Fruit fly (Drosophila melanogaster) whole organism, prepupa: ENCODE measurements around the gene rsh.
A peak's percentile ranks its signal among the peaks of the same experiment; 100 is the strongest.

Experiments
- Blimp-1 ChIP-seq: fragments of 200-800 bp; sonication (Bioruptor generic); optimal IDR thresholded peaks from 3 replicates; lab custom pipeline; 2017; ENCODE audit warnings: missing biosample characterization, missing genetic modification characterization, mild to moderate bottlenecking, moderate library complexity, missing genetic modification reagents
- CG10631 ChIP-seq: fragments of 200-800 bp; sonication (Bioruptor generic); optimal IDR thresholded peaks from 2 replicates; lab custom pipeline; 2016; ENCODE audit warnings: missing biosample characterization, missing genetic modification characterization
- CG10669 ChIP-seq: fragments of 200-800 bp; sonication (Bioruptor generic); optimal IDR thresholded peaks from 3 replicates; lab custom pipeline; 2018; ENCODE audit warnings: missing biosample characterization, mild to moderate bottlenecking, missing genetic modification characterization, moderate library complexity
- CG11762 ChIP-seq: fragments of 200-800 bp; sonication (Bioruptor generic); optimal IDR thresholded peaks from 3 replicates; lab custom pipeline; 2016; ENCODE audit warnings: missing biosample characterization, missing genetic modification characterization; ENCODE audit not compliant: insufficient read depth
- CG11902 ChIP-seq: fragments of 200-800 bp; sonication (Bioruptor generic); optimal IDR thresholded peaks from 3 replicates; lab custom pipeline; 2016; ENCODE audit warnings: missing biosample characterization, missing genetic modification characterization
- CG1621 ChIP-seq: fragments of 200-800 bp; sonication (Bioruptor generic); optimal IDR thresholded peaks from 3 replicates; lab custom pipeline; 2018; ENCODE audit warnings: missing biosample characterization, mild to moderate bottlenecking, missing genetic modification characterization
- CG16779 ChIP-seq: fragments of 200-800 bp; sonication (Bioruptor generic); optimal IDR thresholded peaks from 3 replicates; lab custom pipeline; 2017; ENCODE audit warnings: missing biosample characterization, mild to moderate bottlenecking, missing genetic modification characterization
- CG31627 ChIP-seq: fragments of 200-800 bp; sonication (Bioruptor generic); optimal IDR thresholded peaks from 3 replicates; lab custom pipeline; 2016; ENCODE audit warnings: missing biosample characterization, missing genetic modification characterization
- CG32006 ChIP-seq: fragments of 200-800 bp; sonication (Bioruptor generic); optimal IDR thresholded peaks from 3 replicates; lab custom pipeline; 2017; ENCODE audit warnings: missing biosample characterization, mild to moderate bottlenecking, missing genetic modification characterization
- CG34406 ChIP-seq: fragments of 200-800 bp; sonication (Bioruptor generic); optimal IDR thresholded peaks from 3 replicates; lab custom pipeline; 2016; ENCODE audit warnings: missing biosample characterization, missing genetic modification characterization
- CG3919 ChIP-seq: fragments of 200-800 bp; sonication (Bioruptor generic); optimal IDR thresholded peaks from 3 replicates; lab custom pipeline; 2016; ENCODE audit warnings: missing biosample characterization, missing genetic modification characterization
- CG4318 ChIP-seq: fragments of 200-800 bp; sonication (Bioruptor generic); optimal IDR thresholded peaks from 3 replicates; lab custom pipeline; 2017; ENCODE audit warnings: missing biosample characterization, mild to moderate bottlenecking, missing genetic modification characterization
- CG6163 ChIP-seq: fragments of 200-800 bp; sonication (Bioruptor generic); IDR thresholded peaks from 3 replicates; pipeline ENCODE4 v1.3.6; 2022; ENCODE audit warnings: missing biosample characterization, missing genetic modification characterization
- CG6276 ChIP-seq: fragments of 200-800 bp; sonication (Bioruptor generic); optimal IDR thresholded peaks from 2 replicates; lab custom pipeline; 2017; ENCODE audit warnings: missing biosample characterization, mild to moderate bottlenecking, missing genetic modification characterization
- CG6792 ChIP-seq: fragments of 200-800 bp; sonication (Bioruptor generic); optimal IDR thresholded peaks from 3 replicates; lab custom pipeline; 2016; ENCODE audit warnings: missing biosample characterization, missing genetic modification characterization
- CG6808 ChIP-seq: fragments of 200-800 bp; sonication (Bioruptor generic); optimal IDR thresholded peaks from 3 replicates; lab custom pipeline; 2017; ENCODE audit warnings: missing biosample characterization, missing genetic modification characterization, mild to moderate bottlenecking, moderate library complexity, missing genetic modification reagents
- CG6854 ChIP-seq: fragments of 200-800 bp; sonication (Bioruptor generic); optimal IDR thresholded peaks from 2 replicates; lab custom pipeline; 2017; ENCODE audit warnings: missing biosample characterization, mild to moderate bottlenecking, missing genetic modification characterization
- CG7368 ChIP-seq: fragments of 200-800 bp; sonication (Bioruptor generic); optimal IDR thresholded peaks from 3 replicates; lab custom pipeline; 2016; ENCODE audit warnings: missing biosample characterization, missing genetic modification characterization
- CG8119 ChIP-seq: fragments of 200-800 bp; sonication (Bioruptor generic); IDR thresholded peaks from 3 replicates; pipeline ENCODE4 v1.3.6; 2022; ENCODE audit warnings: missing biosample characterization, missing genetic modification characterization
- CG8632 ChIP-seq: fragments of 200-800 bp; sonication (Bioruptor generic); optimal IDR thresholded peaks from 3 replicates; lab custom pipeline; 2016; ENCODE audit warnings: missing biosample characterization, missing genetic modification characterization
- CG9139 ChIP-seq: fragments of 200-800 bp; sonication (Bioruptor generic); optimal IDR thresholded peaks from 3 replicates; lab custom pipeline; 2017; ENCODE audit warnings: missing biosample characterization, mild to moderate bottlenecking, missing genetic modification characterization
- Eip78C ChIP-seq: fragments of 200-800 bp; sonication (Bioruptor generic); peaks from one replicate; lab custom pipeline; 2016; ENCODE audit warnings: missing biosample characterization, missing genetic modification characterization
- Eip93F ChIP-seq: fragments of 200-800 bp; sonication (Bioruptor generic); optimal IDR thresholded peaks from 2 replicates; lab custom pipeline; 2016; ENCODE audit warnings: missing biosample characterization, mild to moderate bottlenecking, missing genetic modification characterization
- Ets96B ChIP-seq: fragments of 200-800 bp; optimal IDR thresholded peaks from 2 replicates; lab custom pipeline; 2019; ENCODE audit warnings: missing biosample characterization, mild to moderate bottlenecking, missing genetic modification characterization, moderate library complexity
- Gug ChIP-seq: fragments of 200-800 bp; sonication (Bioruptor generic); IDR thresholded peaks from 2 replicates; pipeline ENCODE4 v1.3.6; 2022; ENCODE audit warnings: missing biosample characterization, missing genetic modification characterization
- Hr38 ChIP-seq: sonication (Bioruptor generic); optimal IDR thresholded peaks from 2 replicates; lab custom pipeline; 2016; ENCODE audit warnings: missing biosample characterization, missing genetic modification characterization
- Hr39 ChIP-seq: fragments of 200-800 bp; sonication (Bioruptor generic); optimal IDR thresholded peaks from 2 replicates; lab custom pipeline; 2016; ENCODE audit warnings: missing biosample characterization, missing genetic modification characterization
- Hr4 ChIP-seq: fragments of 200-800 bp; sonication (Bioruptor generic); optimal IDR thresholded peaks from 3 replicates; lab custom pipeline; 2016; ENCODE audit warnings: missing biosample characterization, missing genetic modification characterization
- Lpt ChIP-seq: fragments of 200-800 bp; sonication (Bioruptor generic); optimal IDR thresholded peaks from 3 replicates; lab custom pipeline; 2016; ENCODE audit warnings: missing biosample characterization, missing genetic modification characterization
- Met ChIP-seq: fragments of 200-800 bp; sonication (Bioruptor generic); optimal IDR thresholded peaks from 3 replicates; lab custom pipeline; 2016; ENCODE audit warnings: missing biosample characterization, missing genetic modification characterization
- OdsH ChIP-seq: fragments of 200-800 bp; sonication (Bioruptor generic); optimal IDR thresholded peaks from 3 replicates; lab custom pipeline; 2016; ENCODE audit warnings: missing biosample characterization, missing genetic modification characterization
- Smox ChIP-seq: fragments of 200-800 bp; sonication (Bioruptor generic); optimal IDR thresholded peaks from 3 replicates; lab custom pipeline; 2016; ENCODE audit warnings: missing biosample characterization, missing genetic modification characterization
- Sox102F ChIP-seq: fragments of 200-800 bp; sonication (Bioruptor generic); optimal IDR thresholded peaks from 2 replicates; lab custom pipeline; 2016; ENCODE audit warnings: missing biosample characterization, mild to moderate bottlenecking, missing genetic modification characterization
- Sox14 ChIP-seq: fragments of 200-800 bp; sonication (Bioruptor generic); optimal IDR thresholded peaks from 3 replicates; lab custom pipeline; 2016; ENCODE audit warnings: missing biosample characterization, missing genetic modification characterization
- achi ChIP-seq: fragments of 200-800 bp; sonication (Bioruptor generic); optimal IDR thresholded peaks from 3 replicates; lab custom pipeline; 2016; ENCODE audit warnings: missing biosample characterization, missing genetic modification characterization
- acj6 ChIP-seq: fragments of 200-800 bp; sonication (Bioruptor generic); optimal IDR thresholded peaks from 3 replicates; lab custom pipeline; 2016; ENCODE audit warnings: missing biosample characterization, missing genetic modification characterization
- cyc ChIP-seq: fragments of 200-800 bp; sonication (Bioruptor generic); optimal IDR thresholded peaks from 3 replicates; lab custom pipeline; 2016; ENCODE audit warnings: missing biosample characterization, missing genetic modification characterization
- dac ChIP-seq: fragments of 200-800 bp; sonication (Bioruptor generic); optimal IDR thresholded peaks from 2 replicates; lab custom pipeline; 2017; ENCODE audit warnings: missing biosample characterization, mild to moderate bottlenecking, missing genetic modification characterization
- dsx ChIP-seq: fragments of 200-800 bp; optimal IDR thresholded peaks from 3 replicates; lab custom pipeline; 2019; ENCODE audit warnings: missing biosample characterization, mild to moderate bottlenecking, missing genetic modification characterization, moderate library complexity; ENCODE audit not compliant: poor library complexity, severe bottlenecking
- eg ChIP-seq: fragments of 200-800 bp; sonication (Bioruptor generic); IDR thresholded peaks from 3 replicates; pipeline ENCODE4 v1.3.6; 2022; ENCODE audit warnings: missing biosample characterization, missing genetic modification characterization
- esn ChIP-seq: fragments of 200-800 bp; sonication (Bioruptor generic); optimal IDR thresholded peaks from 2 replicates; lab custom pipeline; 2016; ENCODE audit warnings: missing biosample characterization, mild to moderate bottlenecking, missing genetic modification characterization, moderate library complexity
- fd85E ChIP-seq: fragments of 200-800 bp; sonication (Bioruptor generic); optimal IDR thresholded peaks from 3 replicates; lab custom pipeline; 2016; ENCODE audit warnings: missing biosample characterization, missing genetic modification characterization
- fkh ChIP-seq: fragments of 200-800 bp; sonication (Bioruptor generic); optimal IDR thresholded peaks from 3 replicates; lab custom pipeline; 2017; ENCODE audit warnings: missing biosample characterization, mild to moderate bottlenecking, missing genetic modification characterization, moderate library complexity
- net ChIP-seq: fragments of 200-800 bp; sonication (Bioruptor generic); optimal IDR thresholded peaks from 3 replicates; lab custom pipeline; 2016; ENCODE audit warnings: missing biosample characterization, missing genetic modification characterization
- pdm3 ChIP-seq: fragments of 200-800 bp; sonication (Bioruptor generic); optimal IDR thresholded peaks from 3 replicates; lab custom pipeline; 2016; ENCODE audit warnings: missing biosample characterization, missing genetic modification characterization
- salr ChIP-seq, 2 experiments: fragments of 200-800 bp; sonication (Bioruptor generic); optimal IDR thresholded peaks; 3 replicates each; lab custom pipeline; 2016 to 2018; ENCODE audit warnings: missing biosample characterization in 2 of 2, missing genetic modification characterization in 2 of 2, mild to moderate bottlenecking in 1 of 2
- spab ChIP-seq: fragments of 200-800 bp; sonication (Bioruptor generic); optimal IDR thresholded peaks from 2 replicates; lab custom pipeline; 2017; ENCODE audit warnings: missing biosample characterization, mild to moderate bottlenecking, missing genetic modification characterization, missing genetic modification reagents
- ss ChIP-seq, 2 experiments: fragments of 200-800 bp; sonication (Bioruptor generic); optimal IDR thresholded peaks; 2 replicates in 1 of 2; 3 replicates in 1 of 2; lab custom pipeline; 2017 to 2018; ENCODE audit warnings: mild to moderate bottlenecking in 2 of 2, missing biosample characterization in 2 of 2, missing genetic modification characterization in 2 of 2, moderate library complexity in 1 of 2
- svp ChIP-seq: fragments of 200-800 bp; sonication (Bioruptor generic); peaks from one replicate; lab custom pipeline; 2016; ENCODE audit warnings: missing biosample characterization, missing genetic modification characterization
- topi ChIP-seq: fragments of 200-800 bp; sonication (Bioruptor generic); optimal IDR thresholded peaks from 3 replicates; lab custom pipeline; 2016; ENCODE audit warnings: missing biosample characterization, missing genetic modification characterization
- vri ChIP-seq: fragments of 200-800 bp; sonication (Bioruptor generic); optimal IDR thresholded peaks from 3 replicates; lab custom pipeline; 2016; ENCODE audit warnings: missing biosample characterization, mild to moderate bottlenecking, missing genetic modification characterization

Gene rsh

DNA sequence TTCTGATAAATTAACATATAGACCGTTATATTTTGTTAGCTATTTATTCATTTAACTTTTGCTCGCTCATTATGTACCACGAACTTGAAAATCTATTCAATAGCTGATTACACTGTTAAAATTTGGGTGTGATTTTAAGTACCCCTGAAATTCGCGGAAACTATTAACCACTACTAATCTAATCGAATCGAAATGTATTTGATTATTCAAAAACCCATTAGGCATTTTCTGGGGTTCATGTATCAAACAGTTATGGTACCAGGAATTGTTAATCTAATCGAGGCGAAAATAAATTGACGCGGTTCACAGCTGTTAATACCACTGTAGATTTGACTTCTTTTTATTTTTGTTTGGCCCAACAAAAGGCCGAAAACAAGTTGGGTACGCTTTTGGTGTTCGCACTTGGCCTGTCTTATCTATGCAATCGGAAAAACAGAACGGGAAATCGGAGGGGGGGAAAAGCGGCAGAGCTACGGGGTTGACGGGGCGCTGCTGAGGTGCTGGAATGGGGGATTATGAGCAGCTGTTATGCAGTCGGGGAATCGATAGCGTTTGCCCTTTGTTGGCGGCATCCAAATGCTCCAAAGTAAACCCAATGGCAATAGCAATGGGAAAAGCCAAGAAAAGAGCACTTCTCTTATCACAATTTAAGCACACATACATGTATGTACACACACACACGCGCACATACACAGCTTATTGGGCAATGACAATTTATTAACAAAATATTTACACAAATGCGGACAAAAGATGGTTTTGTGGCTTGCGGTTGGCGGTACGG lies 99.8 kb downstream of the rsh start:
- TF ChIP-seq eg (GFP tag; lab: Robert Waterston, UW) = no peak
- TF ChIP-seq Hr39 (GFP tag; lab: Kevin White, UChicago) = peak; percentile 32
- no peak for TF ChIP-seq CG11902 (GFP tag; lab: Kevin White, UChicago)
- peak; percentile 23 for TF ChIP-seq cyc (GFP tag; lab: Kevin White, UChicago)
- peak; percentile 19 for TF ChIP-seq esn (GFP tag; lab: Kevin White, UChicago)
- no peak for TF ChIP-seq ss (GFP tag; optimal IDR thresholded peaks at IDR 0.05; lab: Kevin White, UChicago)
- TF ChIP-seq CG10669 = peak; percentile 19
- TF ChIP-seq dsx (GFP tag; lab: Kevin White, UChicago) = no peak
- TF ChIP-seq OdsH (GFP tag; lab: Kevin White, UChicago) = peak; percentile 32
- TF ChIP-seq CG6792 (GFP tag; lab: Kevin White, UChicago) = no peak
- no peak for TF ChIP-seq Smox (GFP tag; lab: Kevin White, UChicago)
- no peak for TF ChIP-seq Hr38
- peak; percentile 49 for TF ChIP-seq Hr4
- TF ChIP-seq CG31627 (GFP tag; lab: Kevin White, UChicago) = no peak
- no peak for TF ChIP-seq achi
- TF ChIP-seq acj6 (GFP tag; lab: Kevin White, UChicago) = no peak
- no peak for TF ChIP-seq CG6276 (GFP tag; lab: Kevin White, UChicago)
- TF ChIP-seq Sox102F = no peak
- TF ChIP-seq fd85E (GFP tag; lab: Kevin White, UChicago) = no peak
- TF ChIP-seq CG8632 (GFP tag; lab: Kevin White, UChicago) = no peak
- TF ChIP-seq CG16779 (tag; lab: Kevin White, UChicago) = no peak
- peak; percentile 67 for TF ChIP-seq svp
- TF ChIP-seq CG1621 (tag; lab: Kevin White, UChicago) = no peak
- TF ChIP-seq CG9139 (GFP tag; lab: Kevin White, UChicago) = no peak
- TF ChIP-seq Eip93F = no peak
- no peak for TF ChIP-seq Sox14 (GFP tag; lab: Kevin White, UChicago)
- peak; percentile 59 for TF ChIP-seq Eip78C (GFP tag; lab: Kevin White, UChicago)
- TF ChIP-seq Ets96B = no peak
- TF ChIP-seq CG11762 = no peak
- TF ChIP-seq Blimp-1 (GFP tag; lab: Kevin White, UChicago) = no peak
- TF ChIP-seq Lpt (GFP tag; lab: Kevin White, UChicago) = no peak
- no peak for TF ChIP-seq CG8119 (GFP tag; lab: Robert Waterston, UW)
- peak; percentile 7 for TF ChIP-seq topi
- TF ChIP-seq CG32006 (GFP tag; lab: Kevin White, UChicago) = peak; percentile 53
- TF ChIP-seq spab = no peak
- no peak for TF ChIP-seq Gug (GFP tag; lab: Robert Waterston, UW)
- TF ChIP-seq CG10631 (GFP tag; lab: Kevin White, UChicago) = peak; percentile 1
- TF ChIP-seq vri (GFP tag; lab: Kevin White, UChicago) = no peak
- TF ChIP-seq CG3919 = no peak
- no peak for TF ChIP-seq CG6163 (GFP tag; lab: Robert Waterston, UW)
- no peak for TF ChIP-seq Met (GFP tag; lab: Kevin White, UChicago)
- peak; percentile 87 for TF ChIP-seq fkh (GFP tag; lab: Kevin White, UChicago)
- TF ChIP-seq dac = no peak
- no peak for TF ChIP-seq net
- no peak for TF ChIP-seq CG7368
- TF ChIP-seq CG6808 (GFP tag; lab: Kevin White, UChicago) = no peak
- peak; percentile 33 for TF ChIP-seq CG4318 (GFP tag; lab: Kevin White, UChicago)
- no peak for TF ChIP-seq CG6854 (GFP tag; lab: Kevin White, UChicago)
- TF ChIP-seq pdm3 (GFP tag; lab: Kevin White, UChicago) = no peak
- TF ChIP-seq CG34406 (GFP tag; lab: Kevin White, UChicago) = no peak
- TF ChIP-seq salr (GFP tag; optimal IDR thresholded peaks at IDR 0.05; lab: Kevin White, UChicago) = no peak
